Worm (Caenorhabditis elegans) whole organism, L4/young adult: ENCODE data around the gene ador-1.

ENCODE experiments used
- W03F9.2 ChIP-seq: fragments of 150-350 bp; optimal IDR thresholded peaks from 2 replicates; lab custom pipeline; 2014; ENCODE audit warnings: missing biosample characterization, missing genetic modification characterization
- dao-5 ChIP-seq: sonication (generic microtip); optimal IDR thresholded peaks from 2 replicates; lab custom pipeline; 2016; ENCODE audit warnings: missing genotype, missing genetic modification characterization, moderate library complexity, missing compliant biosample characterization
- him-1 ChIP-seq: sonication (generic microtip); optimal IDR thresholded peaks from 2 replicates; lab custom pipeline; 2016; ENCODE audit warnings: missing genotype, missing genetic modification reagents, missing genetic modification characterization, missing compliant biosample characterization

The ador-1 gene

ce11 chrII:12518809-12519344, 16.2 kb upstream of the ador-1 start, which contains the start of gene srh-70:
srh-70 (minus strand) TSS chrII:12518859.
- TF ChIP-seq him-1 (tag; lab: Kevin White, UChicago), result no peak
- TF ChIP-seq dao-5 (tag; lab: Kevin White, UChicago), result no peak
- TF ChIP-seq W03F9.2 (tag; lab: Kevin White, UChicago), result no peak

- no peak for TF ChIP-seq him-1 (tag; lab: Kevin White, UChicago)
- no peak for TF ChIP-seq dao-5 (tag; lab: Kevin White, UChicago)
- TF ChIP-seq W03F9.2 (tag; lab: Kevin White, UChicago), result no peak
These were observed 15.3 kb upstream of the ador-1 start for ce11 chrII:12518008-12518407.

- TF ChIP-seq dao-5 (tag; lab: Kevin White, UChicago) (no peak), W03F9.2 (tag; lab: Kevin White, UChicago) (no peak), him-1 (tag; lab: Kevin White, UChicago) (no peak)
These were observed 13.6 kb upstream of the ador-1 start, which contains the start of gene srh-61 for ce11 chrII:12516313-12516712. srh-61 (minus strand) TSS chrII:12516413.

ce11 chrII:12514620-12515019, 11.9 kb upstream of the ador-1 start, which contains the start of gene srh-69:
srh-69 (minus strand) TSS chrII:12514720.
- TF ChIP-seq W03F9.2 (tag; lab: Kevin White, UChicago) (no peak), him-1 (tag; lab: Kevin White, UChicago) (no peak), dao-5 (tag; lab: Kevin White, UChicago) (no peak)

- no peak for TF ChIP-seq him-1 (tag; lab: Kevin White, UChicago)
- TF ChIP-seq dao-5 (tag; lab: Kevin White, UChicago), result no peak
- no peak for TF ChIP-seq W03F9.2 (tag; lab: Kevin White, UChicago)
These were observed 9.2 kb upstream of the ador-1 start, which contains the start of gene srh-73 for ce11 chrII:12511866-12512265. srh-73 (plus strand) TSS chrII:12512166.

- TF ChIP-seq dao-5 (tag; lab: Kevin White, UChicago) (no peak), W03F9.2 (tag; lab: Kevin White, UChicago) (no peak), him-1 (tag; lab: Kevin White, UChicago) (no peak)
These were observed 6.0 kb upstream of the ador-1 start, which contains the start of gene srh-67 for ce11 chrII:12508650-12509049. srh-67 (plus strand) TSS chrII:12508950.

- TF ChIP-seq W03F9.2 (tag; lab: Kevin White, UChicago) (no peak), dao-5 (tag; lab: Kevin White, UChicago) (no peak), him-1 (tag; lab: Kevin White, UChicago) (no peak)
These were observed 4.4 kb upstream of the ador-1 start, which contains the start of gene srh-68 for ce11 chrII:12507038-12507437. srh-68 (plus strand) TSS chrII:12507338.

- TF ChIP-seq W03F9.2 (tag; lab: Kevin White, UChicago) (no peak), dao-5 (tag; lab: Kevin White, UChicago) (no peak), him-1 (tag; lab: Kevin White, UChicago) (no peak)
These were observed 3.8 kb upstream of the ador-1 start for ce11 chrII:12506511-12506910.

ce11 chrII:12499969-12500368, 2.7 kb downstream of the ador-1 start:
- TF ChIP-seq him-1 (tag; lab: Kevin White, UChicago) (no peak), dao-5 (tag; lab: Kevin White, UChicago) (no peak)

ce11 chrII:12496981-12497380, 5.7 kb downstream of the ador-1 start, which contains the start of gene T21B4.3:
T21B4.3 (minus strand) TSS chrII:12497081.
- TF ChIP-seq dao-5 (tag; lab: Kevin White, UChicago), result no peak
- TF ChIP-seq W03F9.2 (tag; lab: Kevin White, UChicago), result no peak
- no peak for TF ChIP-seq him-1 (tag; lab: Kevin White, UChicago)

ce11 chrII:12494556-12495131, 8.0 kb downstream of the ador-1 start, which contains the start of gene col-85:
col-85 (minus strand) TSS chrII:12495095.
- TF ChIP-seq W03F9.2 (tag; lab: Kevin White, UChicago) (peak; percentile 51), him-1 (tag; lab: Kevin White, UChicago) (peak; percentile 68), dao-5 (tag; lab: Kevin White, UChicago) (peak; percentile 85)

ce11 chrII:12494067-12494477, 8.6 kb downstream of the ador-1 start:
- TF ChIP-seq him-1 (tag; lab: Kevin White, UChicago), result no peak
- no peak for TF ChIP-seq dao-5 (tag; lab: Kevin White, UChicago)
- TF ChIP-seq W03F9.2 (tag; lab: Kevin White, UChicago), result no peak

- no peak for TF ChIP-seq him-1 (tag; lab: Kevin White, UChicago)
- no peak for TF ChIP-seq W03F9.2 (tag; lab: Kevin White, UChicago)
- no peak for TF ChIP-seq dao-5 (tag; lab: Kevin White, UChicago)
These were observed 10.7 kb downstream of the ador-1 start, which contains the start of gene srz-6 for ce11 chrII:12491936-12492335. srz-6 (plus strand) TSS chrII:12492236.
